Fruit fly (Drosophila melanogaster) whole organism, embryonic: ENCODE results near the gene Irk1.

ENCODE experiments used
- CG10431 ChIP-seq: fragments of 200-800 bp; sonication (Bioruptor generic); optimal IDR thresholded peaks from 3 replicates; lab custom pipeline; 2018; ENCODE audit warnings: missing biosample characterization, mild to moderate bottlenecking, missing genetic modification characterization
- CG10462 ChIP-seq: fragments of 200-800 bp; sonication (Bioruptor generic); optimal IDR thresholded peaks from 2 replicates; lab custom pipeline; 2016; ENCODE audit warnings: missing biosample characterization, missing genetic modification characterization
- CG15696 ChIP-seq: fragments of 200-800 bp; sonication (Bioruptor generic); optimal IDR thresholded peaks from 2 replicates; lab custom pipeline; 2019; ENCODE audit warnings: missing biosample characterization, mild to moderate bottlenecking, missing genetic modification characterization, moderate library complexity
- CG31388 ChIP-seq: fragments of 200-800 bp; sonication (Bioruptor generic); optimal IDR thresholded peaks from 2 replicates; lab custom pipeline; 2016; ENCODE audit warnings: missing biosample characterization, missing genetic modification characterization
- Dad ChIP-seq: fragments of 200-800 bp; sonication (Bioruptor generic); optimal IDR thresholded peaks from 3 replicates; lab custom pipeline; 2016; ENCODE audit warnings: missing biosample characterization, missing genetic modification characterization
- Dip3 ChIP-seq: fragments of 200-800 bp; sonication (Bioruptor generic); optimal IDR thresholded peaks from 3 replicates; lab custom pipeline; 2016; ENCODE audit warnings: missing biosample characterization, missing genetic modification characterization
- Myb ChIP-seq: fragments of 200-800 bp; sonication (Bioruptor generic); optimal IDR thresholded peaks from 2 replicates; lab custom pipeline; 2016; ENCODE audit warnings: missing biosample characterization, missing genetic modification characterization
- bcd ChIP-seq: fragments of 200-800 bp; sonication (Bioruptor generic); optimal IDR thresholded peaks from 2 replicates; lab custom pipeline; 2017; ENCODE audit warnings: missing biosample characterization, mild to moderate bottlenecking, missing genetic modification characterization
- bowl ChIP-seq: fragments of 200-800 bp; sonication (Bioruptor generic); IDR thresholded peaks from 2 replicates; pipeline ENCODE4 v1.3.6; 2022; ENCODE audit warnings: missing biosample characterization, missing genetic modification characterization
- insv ChIP-seq, 2 experiments: fragments of 200-800 bp; sonication (Bioruptor generic); optimal IDR thresholded peaks; 3 replicates each; lab custom pipeline; 2016 to 2018; ENCODE audit warnings: missing biosample characterization in 2 of 2, missing genetic modification characterization in 2 of 2

DNA sequence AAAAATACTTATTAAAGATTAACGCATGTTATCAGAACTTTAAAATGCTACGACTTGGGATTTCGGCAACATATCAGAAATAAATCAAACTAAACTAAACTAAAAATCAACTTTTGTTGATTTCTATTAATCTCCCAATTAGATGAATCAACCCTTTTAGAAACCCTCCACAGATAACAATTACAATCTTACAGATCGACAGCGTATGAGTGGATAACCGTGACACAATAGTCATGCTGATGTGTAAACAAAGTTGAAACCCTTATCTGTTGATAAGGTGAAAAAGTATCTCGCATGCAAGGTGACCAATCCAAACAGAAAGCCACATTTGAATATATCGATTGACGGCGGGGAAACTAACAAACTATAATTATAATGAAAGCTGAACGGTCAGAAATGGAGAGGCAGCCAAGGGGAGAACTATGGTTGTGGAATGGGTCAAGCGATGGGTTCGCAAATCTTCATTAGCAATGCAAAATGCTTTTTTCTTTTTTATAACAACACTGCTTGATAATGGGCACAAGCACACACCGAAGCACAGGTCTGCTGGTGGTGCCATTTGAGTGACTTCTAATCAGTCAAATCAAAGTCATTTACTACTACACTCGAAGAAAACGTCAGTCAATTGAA, 49.1 kb downstream of the Irk1 start:
- TF ChIP-seq Dad (GFP tag; lab: Kevin White, UChicago) (no peak), Dip3 (GFP tag; lab: Kevin White, UChicago) (no peak), Myb (GFP tag; lab: Kevin White, UChicago) (no peak), bcd (GFP tag; lab: Kevin White, UChicago) (no peak), CG10462 (GFP tag; lab: Kevin White, UChicago) (no peak), CG31388 (GFP tag; lab: Kevin White, UChicago) (no peak), insv (GFP tag; optimal IDR thresholded peaks at IDR 0.05; lab: Kevin White, UChicago) (no peak), bowl (no peak), CG15696 (tag; lab: Kevin White, UChicago) (no peak), CG10431 (GFP tag; lab: Kevin White, UChicago) (no peak)
